Worm (Caenorhabditis elegans) whole organism, young adult: ENCODE measurements around the gene srd-21.
A peak's percentile ranks its signal among the peaks of the same experiment; 100 is the strongest.

Source experiments
- B0019.2 ChIP-seq: fragments of 200-800 bp; sonication (Bioruptor generic); conservative IDR thresholded peaks from 2 replicates; pipeline ENCODE4 v1.3.6; 2022; ENCODE audit warnings: missing genetic modification reagents, missing genetic modification characterization, missing compliant biosample characterization
- F33H1.4 ChIP-seq: fragments of 200-800 bp; sonication (Bioruptor generic); IDR thresholded peaks from 2 replicates; pipeline ENCODE4 v1.3.6; 2022; ENCODE audit warnings: missing genetic modification reagents, missing genetic modification characterization, missing compliant biosample characterization
- ama-1 ChIP-seq, 3 experiments: fragments of 150-350 bp in 1 of 3; sonication (generic microtip) in 2 of 3; optimal IDR thresholded peaks; 2 replicates each; lab custom pipeline; 2014 to 2018; ENCODE audit warnings: missing biosample characterization in 2 of 3, missing genetic modification characterization in 2 of 3, missing genetic modification reagents in 2 of 3
- dpl-1 ChIP-seq: fragments of 150-350 bp; optimal IDR thresholded peaks from 2 replicates; lab custom pipeline; 2014; ENCODE audit warnings: missing biosample characterization, missing genetic modification reagents, missing genetic modification characterization
- hmg-1.2 ChIP-seq: fragments of 200-800 bp; sonication (Bioruptor generic); IDR thresholded peaks from 2 replicates; pipeline ENCODE4 v1.3.6; 2022; ENCODE audit warnings: missing genetic modification reagents, missing genetic modification characterization, missing compliant biosample characterization
- lin-26 ChIP-seq: fragments of 200-800 bp; sonication (Bioruptor generic); IDR thresholded peaks from 2 replicates; pipeline ENCODE4 v1.3.6; 2022; ENCODE audit warnings: missing genetic modification reagents, missing genetic modification characterization, missing compliant biosample characterization
- lin-35 ChIP-seq, 3 experiments: fragments of 150-350 bp in 2 of 3; sonication (generic microtip) in 1 of 3; optimal IDR thresholded peaks; 2 replicates each; lab custom pipeline; 2014 to 2018; ENCODE audit warnings: missing biosample characterization in 3 of 3, missing genetic modification characterization in 3 of 3, missing genetic modification reagents in 3 of 3
- lin-40 ChIP-seq: sonication (generic microtip); optimal IDR thresholded peaks from 2 replicates; lab custom pipeline; 2016; ENCODE audit warnings: missing genetic modification characterization, mild to moderate bottlenecking, missing compliant biosample characterization, missing genotype, missing genetic modification reagents
- madf-8 ChIP-seq: fragments of 200-800 bp; sonication (Bioruptor generic); conservative IDR thresholded peaks from 2 replicates; pipeline ENCODE4 v1.3.6; 2022; ENCODE audit warnings: missing genetic modification reagents, missing genetic modification characterization, missing compliant biosample characterization
- nhr-120 ChIP-seq: fragments of 200-800 bp; sonication (Bioruptor generic); IDR thresholded peaks from 2 replicates; pipeline ENCODE4 v1.3.6; 2022; ENCODE audit warnings: missing genetic modification characterization, missing compliant biosample characterization
- sea-2 ChIP-seq: fragments of 200-800 bp; sonication (Bioruptor generic); IDR thresholded peaks from 2 replicates; pipeline ENCODE4 v1.3.6; 2022; ENCODE audit warnings: missing genetic modification characterization, missing compliant biosample characterization
- snpc-4 ChIP-seq, 5 experiments: fragments of 150-350 bp in 1 of 5; sonication (generic microtip) in 4 of 5; optimal IDR thresholded peaks; 2 replicates each; lab custom pipeline; 2014 to 2018; ENCODE audit warnings: missing genetic modification characterization in 5 of 5, missing biosample characterization in 3 of 5, antibody characterized with exemption in 2 of 5, mild to moderate bottlenecking in 2 of 5, missing compliant biosample characterization in 2 of 5, missing genotype in 2 of 5, moderate library complexity in 2 of 5, missing genetic modification reagents in 1 of 5
- unc-62 ChIP-seq: fragments of 150-350 bp; optimal IDR thresholded peaks from 2 replicates; lab custom pipeline; 2014; ENCODE audit warnings: missing biosample characterization, missing genetic modification reagents, missing genetic modification characterization

ce11 chrV:16591992-16592798 lies 37.5 kb upstream of the srd-21 start, which contains the start of gene srh-269:
- TF ChIP-seq snpc-4 (GFP tag; optimal IDR thresholded peaks at IDR 0.05; lab: Kevin White, UChicago) (peak; percentile 51), snpc-4 (tag; optimal IDR thresholded peaks at IDR 0.05; lab: Kevin White, UChicago) (peak; percentile 30 to 86 (median 58)), unc-62 (no peak), lin-40 (tag; lab: Kevin White, UChicago) (no peak), madf-8 (0 out of 2 replicates have a peak, but pooled peaks have one; percentile 17), dpl-1 (GFP tag; lab: Kevin White, UChicago) (peak; percentile 32), ama-1 (optimal IDR thresholded peaks at IDR 0.05; lab: Kevin White, UChicago) (peak; percentile 79), ama-1 (GFP tag; optimal IDR thresholded peaks at IDR 0.05; lab: Kevin White, UChicago) (peak in 1 of 2 experiments; percentile 54), B0019.2 (no peak), lin-26 (GFP tag; lab: Robert Waterston, UW) (peak; percentile 91), sea-2 (GFP tag; lab: Robert Waterston, UW) (0 out of 2 replicates have a peak, but pooled peaks have one; percentile 55), nhr-120 (0 out of 2 replicates have a peak, but pooled peaks have one; percentile 76), F33H1.4 (GFP tag; lab: Robert Waterston, UW) (peak; percentile 23; the same call in 1 of the 2 replicates), hmg-1.2 (GFP tag; lab: Robert Waterston, UW) (peak; percentile 81), lin-35 (GFP tag; optimal IDR thresholded peaks at IDR 0.05; lab: Kevin White, UChicago) (peak in 1 of 3 experiments; percentile 46)
